Fruit fly (Drosophila melanogaster): Measurements from ENCODE around the gene CG33107.

dm6 chr3R:22535945-22536344 lies 48.6 kb downstream of the CG33107 start:
- TF ChIP-seq insv (optimal IDR thresholded peaks at IDR 0.05) (no peak), psq (optimal IDR thresholded peaks at IDR 0.05) (no peak), Myc (optimal IDR thresholded peaks at IDR 0.05) (no peak), ttk (optimal IDR thresholded peaks at IDR 0.05) (no peak), h (optimal IDR thresholded peaks at IDR 0.05) (no peak)
